Fruit fly (Drosophila melanogaster): ENCODE results near the gene CG10232.

- no peak for TF ChIP-seq psq (optimal IDR thresholded peaks at IDR 0.05)
- no peak for TF ChIP-seq EcR (GFP tag; optimal IDR thresholded peaks at IDR 0.05)
- no peak for TF ChIP-seq usp (GFP tag; optimal IDR thresholded peaks at IDR 0.05)
These were observed 5.3 kb upstream of the CG10232 start for dm6 chr3R:23726740-23727139.

Data from whole organism.